Fruit fly (Drosophila melanogaster): ENCODE measurements around the gene CG8945.

The CG8945 gene

dm6 chrX:17129733-17130466, 42.4 kb upstream of the CG8945 start (continued):
- TF ChIP-seq CG16813 (GFP tag; IDR thresholded peaks at IDR 0.05; ENCODE audit: partially characterized antibody) (no peak), slbo (GFP tag; IDR thresholded peaks at IDR 0.05) (peak; percentile 82), CG43689 (GFP tag; IDR thresholded peaks at IDR 0.05) (peak; percentile 25; the same call in 1 of the 2 replicates), ttk (GFP tag; IDR thresholded peaks at IDR 0.05) (peak; percentile 76), D (optimal IDR thresholded peaks at IDR 0.05) (no peak), D (GFP tag; optimal IDR thresholded peaks at IDR 0.05) (peak; percentile 65), cwo (GFP tag; optimal IDR thresholded peaks at IDR 0.05) (peak; percentile 84), CG31224 (GFP tag; IDR thresholded peaks at IDR 0.05) (peak; percentile 66), Sin3A (optimal IDR thresholded peaks at IDR 0.05) (no peak), CG9727 (GFP tag; optimal IDR thresholded peaks at IDR 0.05) (peak; percentile 84), dysf (GFP tag; IDR thresholded peaks at IDR 0.05) (peak; percentile 84), da (GFP tag; optimal IDR thresholded peaks at IDR 0.05) (no peak), HLH54F (GFP tag; optimal IDR thresholded peaks at IDR 0.05) (peak; percentile 37), CG7372 (GFP tag; IDR thresholded peaks at IDR 0.05) (peak; percentile 47; the same call in 1 of the 2 replicates), Ets65A (GFP tag) (peak; percentile 38), CG2712 (tag; optimal IDR thresholded peaks at IDR 0.05) (peak; percentile 89), CG4617 (GFP tag; optimal IDR thresholded peaks at IDR 0.05; ENCODE audit: borderline replicate concordance) (peak; percentile 8), ranshi (GFP tag; IDR thresholded peaks at IDR 0.05) (peak; percentile 74; the same call in 1 of the 2 replicates), unpg (GFP tag; optimal IDR thresholded peaks at IDR 0.05) (peak; percentile 87), org-1 (GFP tag; optimal IDR thresholded peaks at IDR 0.05) (peak; percentile 64), CG14965 (GFP tag; optimal IDR thresholded peaks at IDR 0.05; ENCODE audit: borderline replicate concordance) (no peak), CG14050 (GFP tag; IDR thresholded peaks at IDR 0.05) (peak; percentile 69; the same call in 2 of the 3 replicates), CG31388 (GFP tag; optimal IDR thresholded peaks at IDR 0.05) (peak; percentile 37), Atf-2 (GFP tag; optimal IDR thresholded peaks at IDR 0.05) (no peak), CG34422 (GFP tag; IDR thresholded peaks at IDR 0.05) (peak; percentile 81), sens (GFP tag) (peak; percentile 73), CG12071 (GFP tag; optimal IDR thresholded peaks at IDR 0.05) (no peak), CG10431 (GFP tag; optimal IDR thresholded peaks at IDR 0.05) (peak; percentile 14), CG2202 (tag; optimal IDR thresholded peaks at IDR 0.05) (peak; percentile 35), Scr (GFP tag; IDR thresholded peaks at IDR 0.05; ENCODE audit: partially characterized antibody) (no peak), CG12299 (tag; optimal IDR thresholded peaks at IDR 0.05) (peak; percentile 72), wor (GFP tag; IDR thresholded peaks at IDR 0.05) (peak; percentile 70), CG15601 (tag; optimal IDR thresholded peaks at IDR 0.05) (peak; percentile 73), cad (GFP tag; optimal IDR thresholded peaks at IDR 0.05) (no peak), stc (GFP tag; IDR thresholded peaks at IDR 0.05) (peak; percentile 87), ara (GFP tag; IDR thresholded peaks at IDR 0.05) (peak; percentile 57; the same call in 1 of the 2 replicates), sima (GFP tag; optimal IDR thresholded peaks at IDR 0.05) (no peak), Lpt (GFP tag; optimal IDR thresholded peaks at IDR 0.05) (no peak), CG10321 (GFP tag; IDR thresholded peaks at IDR 0.05) (no peak; the same call in 1 of the 2 replicates), ato (GFP tag; IDR thresholded peaks at IDR 0.05; ENCODE audit: partially characterized antibody) (no peak), otp (GFP tag; IDR thresholded peaks at IDR 0.05) (peak; percentile 62; the same call in 2 of the 3 replicates), NK7.1 (GFP tag; optimal IDR thresholded peaks at IDR 0.05) (peak; percentile 43), CG31365 (tag; optimal IDR thresholded peaks at IDR 0.05) (no peak), en (GFP tag; optimal IDR thresholded peaks at IDR 0.05) (no peak), CG8089 (GFP tag; optimal IDR thresholded peaks at IDR 0.05) (no peak), inv (GFP tag; IDR thresholded peaks at IDR 0.05; ENCODE audit: partially characterized antibody) (no peak), CG6254 (GFP tag; optimal IDR thresholded peaks at IDR 0.05) (peak; percentile 71), hbn (GFP tag; IDR thresholded peaks at IDR 0.05; ENCODE audit: partially characterized antibody) (no peak), CG5180 (GFP tag; optimal IDR thresholded peaks at IDR 0.05) (peak; percentile 57), Spps (tag; optimal IDR thresholded peaks at IDR 0.05) (peak; percentile 55)
